Worm (Caenorhabditis elegans): ENCODE results near the gene rps-3.

The rps-3 gene

DNA sequence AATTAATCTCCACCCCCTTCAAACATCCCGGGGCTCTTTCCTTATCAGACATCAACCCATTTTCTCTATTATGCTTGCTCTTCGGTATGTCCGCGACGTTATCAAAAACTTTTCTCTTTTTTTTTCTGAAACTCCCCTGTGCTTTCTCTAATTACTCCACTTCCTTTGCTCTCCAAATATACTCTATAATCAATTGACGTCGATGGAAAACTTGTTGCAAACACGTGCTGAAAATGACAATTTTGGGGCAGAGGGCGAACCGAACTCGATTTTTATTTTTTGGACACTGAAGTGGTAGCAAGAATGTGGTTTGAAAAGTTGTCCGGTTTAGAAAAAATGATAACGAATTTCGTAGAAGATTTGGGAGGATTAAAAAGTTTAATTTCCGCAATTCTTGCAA, 27.5 kb upstream of the rps-3 start (continued):
- TF ChIP-seq daf-12 (tag; optimal IDR thresholded peaks at IDR 0.05) (no peak), daf-19 (GFP tag; conservative IDR thresholded peaks at IDR 0.05) (no peak), attf-4 (tag; optimal IDR thresholded peaks at IDR 0.05) (no peak), dmd-6 (GFP tag; IDR thresholded peaks at IDR 0.05) (peak; percentile 94), T26A8.4 (GFP tag; IDR thresholded peaks at IDR 0.05) (no peak), lin-13 (GFP tag; optimal IDR thresholded peaks at IDR 0.05) (no peak), tra-1 (GFP tag; IDR thresholded peaks at IDR 0.05) (peak; percentile 73; the same call in 1 of the 2 replicates), nhr-111 (GFP tag; optimal IDR thresholded peaks at IDR 0.05) (no peak), mdl-1 (tag; optimal IDR thresholded peaks at IDR 0.05) (peak in 1 of 2 experiments; percentile 78), ceh-28 (tag; optimal IDR thresholded peaks at IDR 0.05) (no peak), pqm-1 (tag; optimal IDR thresholded peaks at IDR 0.05) (peak; percentile 92), hlh-30 (tag; optimal IDR thresholded peaks at IDR 0.05; ENCODE audit: insufficient read depth) (peak; percentile 18), aly-2 (tag; optimal IDR thresholded peaks at IDR 0.05) (no peak), nhr-41 (GFP tag; IDR thresholded peaks at IDR 0.05) (no peak), gei-8 (GFP tag; optimal IDR thresholded peaks at IDR 0.05) (no peak), php-3 (GFP tag; IDR thresholded peaks at IDR 0.05) (0 out of 2 replicates have a peak, but pooled peaks have one; percentile 13), ceh-44 (GFP tag; IDR thresholded peaks at IDR 0.05) (no peak), hmg-1.1 (GFP tag; IDR thresholded peaks at IDR 0.05) (no peak), nhr-77 (tag; optimal IDR thresholded peaks at IDR 0.05) (peak; percentile 82), vab-7 (GFP tag; IDR thresholded peaks at IDR 0.05) (no peak), hif-1 (tag; optimal IDR thresholded peaks at IDR 0.05) (no peak), egl-27 (tag; optimal IDR thresholded peaks at IDR 0.05) (no peak), fkh-10 (GFP tag; optimal IDR thresholded peaks at IDR 0.05) (no peak), skn-1 (tag; optimal IDR thresholded peaks at IDR 0.05) (no peak), dpl-1 (GFP tag; optimal IDR thresholded peaks at IDR 0.05) (no peak), mep-1 (tag; optimal IDR thresholded peaks at IDR 0.05) (no peak), Y75B8A.6 (GFP tag; IDR thresholded peaks at IDR 0.05) (no peak), mdt-29 (GFP tag; IDR thresholded peaks at IDR 0.05) (no peak), rbr-2 (tag; optimal IDR thresholded peaks at IDR 0.05) (no peak), tag-97 (GFP tag; IDR thresholded peaks at IDR 0.05) (no peak), arid-1 (GFP tag; conservative IDR thresholded peaks at IDR 0.05) (no peak), lin-38 (GFP tag; IDR thresholded peaks at IDR 0.05) (no peak), sdz-12 (GFP tag; optimal IDR thresholded peaks at IDR 0.05) (no peak), lin-39 (tag; optimal IDR thresholded peaks at IDR 0.05) (no peak), nhr-10 (tag; optimal IDR thresholded peaks at IDR 0.05) (no peak), F37D6.2 (tag; optimal IDR thresholded peaks at IDR 0.05) (no peak), dve-1 (tag; optimal IDR thresholded peaks at IDR 0.05; ENCODE audit: insufficient read depth) (peak; percentile 70), ZK546.5 (tag; optimal IDR thresholded peaks at IDR 0.05) (no peak), mxl-2 (GFP tag; conservative IDR thresholded peaks at IDR 0.05) (no peak), ZK337.2 (GFP tag; IDR thresholded peaks at IDR 0.05) (no peak), ztf-11 (tag; optimal IDR thresholded peaks at IDR 0.05) (no peak), unc-39 (tag; optimal IDR thresholded peaks at IDR 0.05) (no peak), pha-4 (GFP tag; IDR thresholded peaks at IDR 0.05) (no peak), pha-4 (tag; optimal IDR thresholded peaks at IDR 0.05) (no peak), nhr-25 (tag; optimal IDR thresholded peaks at IDR 0.05; ENCODE audit: borderline replicate concordance, insufficient read depth) (no peak), nhr-48 (tag; optimal IDR thresholded peaks at IDR 0.05) (peak; percentile 82), dmd-8 (GFP tag; IDR thresholded peaks at IDR 0.05) (no peak), lim-7 (GFP tag; IDR thresholded peaks at IDR 0.05) (no peak), lin-1 (GFP tag; IDR thresholded peaks at IDR 0.05) (peak; percentile 79; the same call in 1 of the 2 replicates), nhr-11 (tag; optimal IDR thresholded peaks at IDR 0.05) (no peak), snpc-1.2 (GFP tag; IDR thresholded peaks at IDR 0.05) (no peak), saeg-2 (GFP tag; IDR thresholded peaks at IDR 0.05) (no peak)
